Worm (Caenorhabditis elegans) whole organism, late embryonic: ENCODE results near the gene C28G1.6.

Experiments used
- C08G9.2 ChIP-seq: sonication (generic microtip); optimal IDR thresholded peaks from 2 replicates; lab custom pipeline; 2016; ENCODE audit warnings: mild to moderate bottlenecking, missing genetic modification characterization, moderate library complexity, missing compliant biosample characterization
- C38D4.7 ChIP-seq: fragments of 200-800 bp; sonication (Bioruptor generic); optimal IDR thresholded peaks from 2 replicates; lab custom pipeline; 2018; ENCODE audit warnings: mild to moderate bottlenecking, missing genetic modification characterization, moderate library complexity, missing compliant biosample characterization
- F13H6.1 ChIP-seq: sonication (generic microtip); optimal IDR thresholded peaks from 2 replicates; lab custom pipeline; 2016; ENCODE audit warnings: missing genetic modification characterization, missing compliant biosample characterization
- K02D7.2 ChIP-seq: sonication (generic microtip); optimal IDR thresholded peaks from 2 replicates; lab custom pipeline; 2017; ENCODE audit warnings: mild to moderate bottlenecking, missing genetic modification characterization, missing compliant biosample characterization
- T23F11.4 ChIP-seq: fragments of 200-800 bp; sonication (Bioruptor generic); optimal IDR thresholded peaks from 2 replicates; lab custom pipeline; 2018; ENCODE audit warnings: mild to moderate bottlenecking, missing genetic modification characterization, missing compliant biosample characterization
- Y22D7AL.16 ChIP-seq: sonication (generic microtip); optimal IDR thresholded peaks from 2 replicates; lab custom pipeline; 2016; ENCODE audit warnings: missing genetic modification characterization, missing compliant biosample characterization
- ceh-18 ChIP-seq: sonication (generic microtip); optimal IDR thresholded peaks from 2 replicates; lab custom pipeline; 2016; ENCODE audit warnings: missing genetic modification characterization, missing compliant biosample characterization
- ceh-19 ChIP-seq: fragments of 200-800 bp; sonication (Bioruptor generic); optimal IDR thresholded peaks from 2 replicates; lab custom pipeline; 2018; ENCODE audit warnings: mild to moderate bottlenecking, missing genetic modification characterization, missing compliant biosample characterization
- ceh-24 ChIP-seq: sonication (generic microtip); optimal IDR thresholded peaks from 2 replicates; lab custom pipeline; 2016; ENCODE audit warnings: mild to moderate bottlenecking, missing genetic modification characterization, missing compliant biosample characterization
- ceh-30 ChIP-seq: fragments of 150-350 bp; optimal IDR thresholded peaks from 2 replicates; lab custom pipeline; 2014; ENCODE audit warnings: missing biosample characterization, missing genetic modification characterization
- ceh-45 ChIP-seq: fragments of 200-800 bp; sonication (Bioruptor generic); IDR thresholded peaks from 2 replicates; pipeline ENCODE4 v1.3.6; 2022; ENCODE audit warnings: missing genetic modification reagents, missing genetic modification characterization, missing compliant biosample characterization
- ceh-48 ChIP-seq: sonication (generic microtip); optimal IDR thresholded peaks from 2 replicates; lab custom pipeline; 2016; ENCODE audit warnings: missing genetic modification characterization, inconsistent platforms, missing compliant biosample characterization
- ceh-6 ChIP-seq: fragments of 200-800 bp; sonication (Bioruptor generic); optimal IDR thresholded peaks from 2 replicates; lab custom pipeline; 2018; ENCODE audit warnings: mild to moderate bottlenecking, missing genetic modification characterization, missing compliant biosample characterization
- che-1 ChIP-seq: sonication (generic microtip); optimal IDR thresholded peaks from 2 replicates; lab custom pipeline; 2016; ENCODE audit warnings: mild to moderate bottlenecking, missing genetic modification characterization, missing compliant biosample characterization
- dve-1 ChIP-seq: sonication (generic microtip); optimal IDR thresholded peaks from 2 replicates; lab custom pipeline; 2017; ENCODE audit warnings: antibody characterized with exemption, mild to moderate bottlenecking, missing genetic modification characterization, missing compliant biosample characterization
- elt-2 ChIP-seq: sonication (generic microtip); optimal IDR thresholded peaks from 2 replicates; lab custom pipeline; 2016; ENCODE audit warnings: missing genetic modification reagents, missing genetic modification characterization, missing compliant biosample characterization
- elt-4 ChIP-seq: sonication (generic microtip); optimal IDR thresholded peaks from 2 replicates; lab custom pipeline; 2016; ENCODE audit warnings: missing genetic modification characterization, missing compliant biosample characterization
- ets-4 ChIP-seq: sonication (generic microtip); optimal IDR thresholded peaks from 2 replicates; lab custom pipeline; 2016; ENCODE audit warnings: missing genetic modification characterization, missing compliant biosample characterization
- eyg-1 ChIP-seq: sonication (generic microtip); optimal IDR thresholded peaks from 2 replicates; lab custom pipeline; 2016; ENCODE audit warnings: missing genotype, missing genetic modification characterization, missing compliant biosample characterization
- fax-1 ChIP-seq: sonication (generic microtip); optimal IDR thresholded peaks from 2 replicates; lab custom pipeline; 2016; ENCODE audit warnings: missing genotype, missing genetic modification characterization, missing compliant biosample characterization
- fkh-10 ChIP-seq: fragments of 150-350 bp; optimal IDR thresholded peaks from 2 replicates; lab custom pipeline; 2014; ENCODE audit warnings: missing biosample characterization, missing genetic modification reagents, missing genetic modification characterization
- fkh-6 ChIP-seq: sonication (generic microtip); optimal IDR thresholded peaks from 2 replicates; lab custom pipeline; 2016; ENCODE audit warnings: missing genetic modification characterization, missing compliant biosample characterization
- hlh-13 ChIP-seq: fragments of 200-800 bp; sonication (Bioruptor generic); optimal IDR thresholded peaks from 2 replicates; lab custom pipeline; 2018; ENCODE audit warnings: mild to moderate bottlenecking, missing genetic modification characterization, missing compliant biosample characterization
- hlh-30 ChIP-seq: sonication (generic microtip); optimal IDR thresholded peaks from 2 replicates; lab custom pipeline; 2017; ENCODE audit warnings: antibody characterized with exemption, missing genetic modification characterization, missing compliant biosample characterization; ENCODE audit not compliant: insufficient read depth
- hlh-6 ChIP-seq: sonication (generic microtip); optimal IDR thresholded peaks from 2 replicates; lab custom pipeline; 2016; ENCODE audit warnings: missing genotype, missing genetic modification characterization, missing compliant biosample characterization
- lim-6 ChIP-seq: sonication (generic microtip); optimal IDR thresholded peaks from 2 replicates; lab custom pipeline; 2016; ENCODE audit warnings: missing genetic modification characterization, missing compliant biosample characterization
- lin-11 ChIP-seq: fragments of 200-800 bp; sonication (Bioruptor generic); optimal IDR thresholded peaks from 2 replicates; lab custom pipeline; 2018; ENCODE audit warnings: mild to moderate bottlenecking, missing genetic modification characterization, missing compliant biosample characterization
- mec-3 ChIP-seq: sonication (generic microtip); optimal IDR thresholded peaks from 2 replicates; lab custom pipeline; 2016; ENCODE audit warnings: borderline replicate concordance, missing genetic modification characterization, missing compliant biosample characterization
- nfya-1 ChIP-seq: sonication (generic microtip); optimal IDR thresholded peaks from 2 replicates; lab custom pipeline; 2017; ENCODE audit warnings: missing genetic modification characterization, mild to moderate bottlenecking, missing compliant biosample characterization, antibody characterized with exemption, moderate library complexity
- nhr-11 ChIP-seq: fragments of 150-350 bp; optimal IDR thresholded peaks from 2 replicates; lab custom pipeline; 2014; ENCODE audit warnings: missing biosample characterization, missing genetic modification characterization
- nhr-232 ChIP-seq: sonication (generic microtip); optimal IDR thresholded peaks from 2 replicates; lab custom pipeline; 2016; ENCODE audit warnings: missing genetic modification characterization, missing compliant biosample characterization
- pat-9 ChIP-seq: fragments of 200-800 bp; sonication (Bioruptor generic); optimal IDR thresholded peaks from 2 replicates; lab custom pipeline; 2018; ENCODE audit warnings: mild to moderate bottlenecking, missing genetic modification characterization, moderate library complexity, missing compliant biosample characterization
- pha-4 ChIP-seq: fragments of 150-350 bp; optimal IDR thresholded peaks from 2 replicates; lab custom pipeline; 2018; ENCODE audit warnings: missing biosample characterization, missing genetic modification reagents, missing genetic modification characterization
- pqm-1 ChIP-seq: sonication (generic microtip); optimal IDR thresholded peaks from 2 replicates; lab custom pipeline; 2016; ENCODE audit warnings: missing genetic modification characterization, missing compliant biosample characterization
- rnt-1 ChIP-seq: sonication (generic microtip); optimal IDR thresholded peaks from 2 replicates; lab custom pipeline; 2016; ENCODE audit warnings: missing genetic modification characterization, missing compliant biosample characterization
- sdc-2 ChIP-seq: sonication (generic microtip); optimal IDR thresholded peaks from 2 replicates; lab custom pipeline; 2016; ENCODE audit warnings: missing genotype, missing genetic modification characterization, missing compliant biosample characterization
- syd-9 ChIP-seq: sonication (generic microtip); optimal IDR thresholded peaks from 2 replicates; lab custom pipeline; 2016; ENCODE audit warnings: mild to moderate bottlenecking, missing genetic modification characterization, moderate library complexity, missing compliant biosample characterization
- tbx-2 ChIP-seq: sonication (generic microtip); optimal IDR thresholded peaks from 2 replicates; lab custom pipeline; 2016; ENCODE audit warnings: missing genetic modification characterization, missing compliant biosample characterization
- unc-42 ChIP-seq: sonication (generic microtip); optimal IDR thresholded peaks from 2 replicates; lab custom pipeline; 2016; ENCODE audit warnings: missing genotype, missing genetic modification characterization, missing compliant biosample characterization
- zip-5 ChIP-seq: sonication (generic microtip); optimal IDR thresholded peaks from 2 replicates; lab custom pipeline; 2016; ENCODE audit warnings: missing genetic modification characterization, missing compliant biosample characterization
- ztf-16 ChIP-seq: sonication (generic microtip); optimal IDR thresholded peaks from 2 replicates; lab custom pipeline; 2017; ENCODE audit warnings: missing genetic modification characterization, missing compliant biosample characterization

C28G1.6 gene

DNA sequence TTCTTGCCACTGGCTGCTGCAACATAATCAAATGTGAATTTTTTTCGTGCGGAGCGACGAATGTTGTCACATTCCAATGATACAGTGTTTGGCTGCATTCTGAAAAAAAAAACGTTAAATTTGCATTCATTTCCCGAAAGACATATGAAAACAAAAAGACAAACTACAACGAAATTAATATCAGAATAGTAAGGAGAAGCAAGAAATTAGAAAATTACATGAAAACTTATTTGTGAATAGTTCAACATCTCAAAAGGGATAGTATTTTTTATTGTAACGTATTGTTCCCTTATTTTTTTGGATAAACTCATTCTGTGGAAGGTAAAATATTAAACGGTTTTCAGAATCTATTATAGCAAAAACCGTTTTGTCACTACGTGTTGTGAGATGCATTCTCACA is 22.5 kb upstream of the C28G1.6 start, which contains the start of gene sprp-4:
TSS of gene sprp-4 (minus strand) at position 101 of the 400 bp plus-strand sequence.
- no peak for TF ChIP-seq ztf-16
- no peak for TF ChIP-seq ets-4 (tag; lab: Kevin White, UChicago)
- TF ChIP-seq dve-1 (tag; lab: Kevin White, UChicago), result no peak
- TF ChIP-seq ceh-30, result no peak
- no peak for TF ChIP-seq pat-9 (tag; lab: Kevin White, UChicago)
- no peak for TF ChIP-seq ceh-18

DNA sequence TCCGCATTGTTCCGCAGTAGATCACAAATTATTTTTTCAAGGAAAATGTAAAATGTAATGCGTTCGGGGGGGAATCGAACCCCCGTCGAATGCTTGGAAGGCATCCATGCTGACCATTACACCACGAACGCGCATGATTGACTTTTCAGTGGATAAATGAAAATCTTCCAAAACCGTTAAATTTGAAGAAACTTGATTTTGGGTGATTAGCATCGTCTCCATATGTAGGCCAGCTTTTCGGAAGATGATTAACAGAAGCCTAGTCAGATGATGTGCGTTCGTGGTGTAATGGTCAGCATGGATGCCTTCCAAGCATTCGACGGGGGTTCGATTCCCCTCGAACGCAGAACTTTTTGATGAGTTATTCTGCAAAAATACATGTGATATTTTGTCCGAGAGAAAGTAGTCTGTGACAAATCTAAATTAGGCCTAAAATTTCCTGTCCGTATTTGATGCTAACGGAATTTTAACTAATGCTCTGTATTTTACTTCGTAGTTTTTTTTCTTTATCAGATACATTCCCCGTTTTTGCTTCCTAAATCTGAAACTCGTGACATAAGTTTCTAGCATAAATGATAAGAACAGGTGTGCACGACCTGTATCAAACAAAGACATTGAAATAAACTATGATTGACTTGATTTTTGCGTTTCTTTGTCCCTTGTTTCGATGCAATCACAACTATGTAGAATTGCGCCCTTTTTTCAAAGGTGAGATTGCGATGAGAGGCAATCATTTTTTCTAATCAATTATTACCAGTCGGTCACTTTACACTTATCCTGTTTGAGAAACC is 15.6 kb upstream of the C28G1.6 start, which contains the start of gene C28G1.10:
TSS of gene C28G1.10 (plus strand) at position 676 of the 791 bp plus-strand sequence.
- TF ChIP-seq C38D4.7 (GFP tag; lab: Kevin White, UChicago) (no peak), hlh-30 (tag; lab: Kevin White, UChicago) (peak; percentile 10), elt-2 (tag; lab: Kevin White, UChicago) (no peak), ceh-6 (GFP tag; lab: Kevin White, UChicago) (no peak)

ce11 chrX:8843988-8844387 is 12.9 kb upstream of the C28G1.6 start, which contains the start of gene ubc-23:
Gene ubc-23, plus strand, starts transcription at chrX:8844288.
- TF ChIP-seq K02D7.2, result no peak
- no peak for TF ChIP-seq che-1 (tag; lab: Kevin White, UChicago)

- TF ChIP-seq lin-11 (tag; lab: Kevin White, UChicago), result no peak
- no peak for TF ChIP-seq syd-9 (tag; lab: Kevin White, UChicago)
- no peak for TF ChIP-seq mec-3 (tag; lab: Kevin White, UChicago)
- TF ChIP-seq T23F11.4 (GFP tag; lab: Kevin White, UChicago), result no peak
- TF ChIP-seq K02D7.2, result no peak
- TF ChIP-seq elt-4 (tag; lab: Kevin White, UChicago), result no peak
- no peak for TF ChIP-seq ceh-24 (tag; lab: Kevin White, UChicago)
- TF ChIP-seq ceh-6 (GFP tag; lab: Kevin White, UChicago), result no peak
- no peak for TF ChIP-seq ceh-18
- no peak for TF ChIP-seq fax-1 (tag; lab: Kevin White, UChicago)
- TF ChIP-seq ceh-19 (GFP tag; lab: Kevin White, UChicago), result no peak
- no peak for TF ChIP-seq nfya-1 (tag; lab: Kevin White, UChicago)
These were observed 7.1 kb upstream of the C28G1.6 start for ce11 chrX:8838176-8838575.

- TF ChIP-seq F13H6.1, result peak; percentile 94
- peak; percentile 89 for TF ChIP-seq ceh-48 (tag; lab: Kevin White, UChicago)
- TF ChIP-seq lim-6 (tag; lab: Kevin White, UChicago), result peak; percentile 74
- peak; percentile 85 for TF ChIP-seq pqm-1 (tag; lab: Kevin White, UChicago)
- TF ChIP-seq eyg-1 (tag; lab: Kevin White, UChicago), result peak; percentile 95
- peak; percentile 89 for TF ChIP-seq dve-1 (tag; lab: Kevin White, UChicago)
- TF ChIP-seq ztf-16, result peak; percentile 93
- peak; percentile 88 for TF ChIP-seq ceh-30
- TF ChIP-seq tbx-2 (tag; lab: Kevin White, UChicago), result peak; percentile 95
- TF ChIP-seq zip-5 (tag; lab: Kevin White, UChicago), result peak; percentile 80
- TF ChIP-seq ets-4 (tag; lab: Kevin White, UChicago), result peak; percentile 52
- TF ChIP-seq hlh-6 (tag; lab: Kevin White, UChicago), result peak; percentile 93
- TF ChIP-seq nhr-232 (tag; lab: Kevin White, UChicago), result peak; percentile 90
- no peak for TF ChIP-seq nhr-11
- peak; percentile 91 for TF ChIP-seq fkh-6 (tag; lab: Kevin White, UChicago)
- peak; percentile 96 for TF ChIP-seq rnt-1
- TF ChIP-seq che-1 (tag; lab: Kevin White, UChicago), result peak; percentile 93
- peak; percentile 93 for TF ChIP-seq unc-42
- peak; percentile 94 for TF ChIP-seq ceh-45 (GFP tag; lab: Robert Waterston, UW)
- TF ChIP-seq C08G9.2 (tag; lab: Kevin White, UChicago), result peak; percentile 87
- peak; percentile 96 for TF ChIP-seq elt-2 (tag; lab: Kevin White, UChicago)
- TF ChIP-seq hlh-13 (GFP tag; lab: Kevin White, UChicago), result peak; percentile 97
- peak; percentile 95 for TF ChIP-seq ceh-19 (GFP tag; lab: Kevin White, UChicago)
- TF ChIP-seq Y22D7AL.16 (tag; lab: Kevin White, UChicago), result peak; percentile 96
- peak; percentile 89 for TF ChIP-seq fax-1 (tag; lab: Kevin White, UChicago)
- no peak for TF ChIP-seq pha-4 (tag; lab: Kevin White, UChicago)
- peak; percentile 93 for TF ChIP-seq pat-9 (tag; lab: Kevin White, UChicago)
- TF ChIP-seq sdc-2, result peak; percentile 93
- TF ChIP-seq fkh-10, result peak; percentile 80
These were observed 4.9 kb upstream of the C28G1.6 start, which contains the start of gene C28G1.2 for ce11 chrX:8835887-8836348. Gene C28G1.2, plus strand, starts transcription at chrX:8836016.
